Worm (Caenorhabditis elegans): ENCODE measurements around the gene miz-1.

The miz-1 gene

ce11 chrIV:10821672-10822304, 9.6 kb downstream of the miz-1 start:
- TF ChIP-seq nhr-77 (tag; optimal IDR thresholded peaks at IDR 0.05) (no peak), elt-1 (tag; optimal IDR thresholded peaks at IDR 0.05) (no peak), lin-13 (GFP tag; optimal IDR thresholded peaks at IDR 0.05) (peak; percentile 81), unc-62 (GFP tag; optimal IDR thresholded peaks at IDR 0.05) (no peak), R02D3.7 (tag; optimal IDR thresholded peaks at IDR 0.05) (no peak), nhr-129 (tag; optimal IDR thresholded peaks at IDR 0.05) (peak; percentile 98), C34F6.9 (tag; optimal IDR thresholded peaks at IDR 0.05) (peak; percentile 93), ceh-16 (tag; optimal IDR thresholded peaks at IDR 0.05) (peak; percentile 65), unc-39 (tag; optimal IDR thresholded peaks at IDR 0.05) (peak; percentile 61), gmeb-1 (tag; optimal IDR thresholded peaks at IDR 0.05) (peak; percentile 70), elt-3 (tag; optimal IDR thresholded peaks at IDR 0.05) (no peak), zag-1 (tag; optimal IDR thresholded peaks at IDR 0.05) (peak; percentile 85), ztf-11 (tag; optimal IDR thresholded peaks at IDR 0.05) (no peak), nhr-23 (tag; optimal IDR thresholded peaks at IDR 0.05) (no peak), ceh-82 (tag; optimal IDR thresholded peaks at IDR 0.05) (peak; percentile 7), nhr-12 (tag; optimal IDR thresholded peaks at IDR 0.05) (no peak), mab-5 (tag; optimal IDR thresholded peaks at IDR 0.05) (peak; percentile 80), lsy-2 (tag; optimal IDR thresholded peaks at IDR 0.05) (peak; percentile 62 to 80), lin-39 (tag; optimal IDR thresholded peaks at IDR 0.05) (peak; percentile 80), lin-11 (tag; optimal IDR thresholded peaks at IDR 0.05) (peak; percentile 46), nhr-6 (tag; optimal IDR thresholded peaks at IDR 0.05) (peak; percentile 95), dmd-4 (tag; optimal IDR thresholded peaks at IDR 0.05) (no peak), alr-1 (tag; optimal IDR thresholded peaks at IDR 0.05) (no peak), blmp-1 (tag; optimal IDR thresholded peaks at IDR 0.05; ENCODE audit: insufficient read depth) (peak; percentile 96), ztf-1 (GFP tag; conservative IDR thresholded peaks at IDR 0.05) (no peak), F13H6.1 (tag; optimal IDR thresholded peaks at IDR 0.05) (peak; percentile 97), fos-1 (tag; optimal IDR thresholded peaks at IDR 0.05) (peak; percentile 80), ama-1 (optimal IDR thresholded peaks at IDR 0.05) (peak; percentile 78), mdl-1 (tag; optimal IDR thresholded peaks at IDR 0.05) (peak; percentile 32), nhr-237 (tag; optimal IDR thresholded peaks at IDR 0.05) (no peak), ztf-4 (tag; optimal IDR thresholded peaks at IDR 0.05) (peak; percentile 93), ZK546.5 (tag; optimal IDR thresholded peaks at IDR 0.05) (no peak), nhr-25 (tag; optimal IDR thresholded peaks at IDR 0.05) (peak; percentile 92), snpc-4 (tag; optimal IDR thresholded peaks at IDR 0.05) (peak; percentile 55), Y55F3AM.14 (GFP tag; optimal IDR thresholded peaks at IDR 0.05) (peak; percentile 97), unc-55 (GFP tag; optimal IDR thresholded peaks at IDR 0.05) (peak; percentile 92), mbf-1 (tag; optimal IDR thresholded peaks at IDR 0.05) (no peak), nhr-21 (tag; optimal IDR thresholded peaks at IDR 0.05) (peak; percentile 87), sma-3 (GFP tag; optimal IDR thresholded peaks at IDR 0.05) (peak; percentile 58), egl-27 (tag; optimal IDR thresholded peaks at IDR 0.05) (peak; percentile 72), nhr-10 (tag; optimal IDR thresholded peaks at IDR 0.05) (peak; percentile 38), crh-2 (tag; optimal IDR thresholded peaks at IDR 0.05) (peak; percentile 85), sem-4 (tag; optimal IDR thresholded peaks at IDR 0.05) (peak; percentile 85), aly-2 (tag; optimal IDR thresholded peaks at IDR 0.05) (peak; percentile 78), sma-9 (GFP tag; optimal IDR thresholded peaks at IDR 0.05) (peak; percentile 81), sma-9 (tag; optimal IDR thresholded peaks at IDR 0.05) (no peak), peb-1 (tag; optimal IDR thresholded peaks at IDR 0.05) (no peak), nhr-11 (tag; optimal IDR thresholded peaks at IDR 0.05) (no peak), skn-1 (tag; optimal IDR thresholded peaks at IDR 0.05) (peak; percentile 25)
